Worm (Caenorhabditis elegans) whole organism, young adult: Measurements from ENCODE around the gene lap-1.

Source experiments
- B0019.2 ChIP-seq: fragments of 200-800 bp; sonication (Bioruptor generic); conservative IDR thresholded peaks from 2 replicates; pipeline ENCODE4 v1.3.6; 2022; ENCODE audit warnings: missing genetic modification reagents, missing genetic modification characterization, missing compliant biosample characterization
- B0035.1 ChIP-seq: sonication (generic microtip); optimal IDR thresholded peaks from 2 replicates; lab custom pipeline; 2016; ENCODE audit warnings: missing genetic modification characterization, mild to moderate bottlenecking, missing compliant biosample characterization, missing genotype, missing genetic modification reagents
- B0261.1 ChIP-seq: sonication (generic microtip); optimal IDR thresholded peaks from 2 replicates; lab custom pipeline; 2016; ENCODE audit warnings: mild to moderate bottlenecking, missing genetic modification characterization, moderate library complexity, missing compliant biosample characterization
- F23B12.7 ChIP-seq: sonication (generic microtip); optimal IDR thresholded peaks from 2 replicates; lab custom pipeline; 2017; ENCODE audit warnings: missing genetic modification characterization, mild to moderate bottlenecking, missing compliant biosample characterization, antibody characterized with exemption, moderate library complexity; ENCODE audit not compliant: insufficient read depth
- F33H1.4 ChIP-seq: fragments of 200-800 bp; sonication (Bioruptor generic); IDR thresholded peaks from 2 replicates; pipeline ENCODE4 v1.3.6; 2022; ENCODE audit warnings: missing genetic modification reagents, missing genetic modification characterization, missing compliant biosample characterization
- F55B11.4 ChIP-seq: sonication (generic microtip); optimal IDR thresholded peaks from 2 replicates; lab custom pipeline; 2016; ENCODE audit warnings: missing compliant biosample characterization, missing genetic modification characterization, borderline replicate concordance; ENCODE audit not compliant: insufficient read depth
- Y53F4B.3 ChIP-seq: fragments of 200-800 bp; sonication (Bioruptor generic); IDR thresholded peaks from 2 replicates; pipeline ENCODE4 v1.3.6; 2022; ENCODE audit warnings: missing genetic modification reagents, missing genetic modification characterization, missing compliant biosample characterization
- Y56A3A.18 ChIP-seq: fragments of 200-800 bp; sonication (Bioruptor generic); IDR thresholded peaks from 2 replicates; pipeline ENCODE4 v1.3.6; 2022; ENCODE audit warnings: missing genetic modification reagents, missing genetic modification characterization, missing compliant biosample characterization
- ama-1 ChIP-seq, 3 experiments: fragments of 150-350 bp in 1 of 3; sonication (generic microtip) in 2 of 3; optimal IDR thresholded peaks; 2 replicates each; lab custom pipeline; 2014 to 2018; ENCODE audit warnings: missing biosample characterization in 2 of 3, missing genetic modification characterization in 2 of 3, missing genetic modification reagents in 2 of 3
- aptf-2 ChIP-seq: fragments of 200-800 bp; sonication (Bioruptor generic); conservative IDR thresholded peaks from 2 replicates; pipeline ENCODE4 v1.3.6; 2022; ENCODE audit warnings: missing genetic modification reagents, missing genetic modification characterization, missing compliant biosample characterization
- aptf-3 ChIP-seq: fragments of 200-800 bp; sonication (Bioruptor generic); IDR thresholded peaks from 2 replicates; pipeline ENCODE4 v1.3.6; 2022; ENCODE audit warnings: missing genetic modification characterization, missing compliant biosample characterization
- attf-5 ChIP-seq: fragments of 200-800 bp; sonication (Bioruptor generic); optimal IDR thresholded peaks from 2 replicates; lab custom pipeline; 2018; ENCODE audit warnings: mild to moderate bottlenecking, missing genetic modification characterization, missing compliant biosample characterization
- attf-6 ChIP-seq: fragments of 200-800 bp; sonication (Bioruptor generic); IDR thresholded peaks from 2 replicates; pipeline ENCODE4 v1.3.6; 2022; ENCODE audit warnings: missing genetic modification reagents, missing genetic modification characterization, missing compliant biosample characterization
- ccch-3 ChIP-seq: fragments of 200-800 bp; sonication (Bioruptor generic); optimal IDR thresholded peaks from 2 replicates; lab custom pipeline; 2018; ENCODE audit warnings: mild to moderate bottlenecking, missing genetic modification characterization, missing compliant biosample characterization
- cebp-1 ChIP-seq, 2 experiments: fragments of 200-800 bp in 1 of 2; sonication (Bioruptor generic) in 1 of 2; sonication (generic microtip) in 1 of 2; IDR thresholded peaks in 1 of 2; optimal IDR thresholded peaks in 1 of 2; 2 replicates each; pipeline versions ENCODE4 v1.3.6 to Lab custom; 2017 to 2022; ENCODE audit warnings: missing compliant biosample characterization in 2 of 2, missing genetic modification characterization in 2 of 2, mild to moderate bottlenecking in 1 of 2, missing genetic modification reagents in 1 of 2, moderate library complexity in 1 of 2
- ceh-58 ChIP-seq: fragments of 200-800 bp; sonication (Bioruptor generic); IDR thresholded peaks from 2 replicates; pipeline ENCODE4 v1.3.6; 2022; ENCODE audit warnings: missing genetic modification characterization, missing compliant biosample characterization
- dpff-1 ChIP-seq: sonication (generic microtip); optimal IDR thresholded peaks from 2 replicates; lab custom pipeline; 2017; ENCODE audit warnings: mild to moderate bottlenecking, missing genetic modification characterization, missing compliant biosample characterization
- ets-4 ChIP-seq: fragments of 200-800 bp; sonication (Bioruptor generic); optimal IDR thresholded peaks from 2 replicates; lab custom pipeline; 2018; ENCODE audit warnings: mild to moderate bottlenecking, missing genetic modification characterization, missing compliant biosample characterization
- him-1 ChIP-seq: sonication (generic microtip); optimal IDR thresholded peaks from 2 replicates; lab custom pipeline; 2016; ENCODE audit warnings: missing genotype, missing genetic modification reagents, missing genetic modification characterization, missing compliant biosample characterization
- hmg-1.2 ChIP-seq: fragments of 200-800 bp; sonication (Bioruptor generic); IDR thresholded peaks from 2 replicates; pipeline ENCODE4 v1.3.6; 2022; ENCODE audit warnings: missing genetic modification reagents, missing genetic modification characterization, missing compliant biosample characterization
- hrde-1 ChIP-seq: sonication (generic microtip); optimal IDR thresholded peaks from 2 replicates; lab custom pipeline; 2016; ENCODE audit warnings: missing genetic modification characterization, mild to moderate bottlenecking, missing compliant biosample characterization, moderate library complexity, missing genotype, missing genetic modification reagents, borderline replicate concordance
- hsf-1 ChIP-seq: fragments of 200-800 bp; sonication (Bioruptor generic); IDR thresholded peaks from 2 replicates; pipeline ENCODE4 v1.3.6; 2022; ENCODE audit warnings: missing genetic modification reagents, missing genetic modification characterization, missing compliant biosample characterization
- let-607 ChIP-seq, 2 experiments: fragments of 200-800 bp in 1 of 2; sonication (Bioruptor generic) in 1 of 2; sonication (generic microtip) in 1 of 2; optimal IDR thresholded peaks; 2 replicates each; lab custom pipeline; 2016 to 2018; ENCODE audit warnings: mild to moderate bottlenecking in 2 of 2, missing compliant biosample characterization in 2 of 2, missing genetic modification characterization in 2 of 2, moderate library complexity in 2 of 2, missing genotype in 1 of 2
- lin-40 ChIP-seq: sonication (generic microtip); optimal IDR thresholded peaks from 2 replicates; lab custom pipeline; 2016; ENCODE audit warnings: missing genetic modification characterization, mild to moderate bottlenecking, missing compliant biosample characterization, missing genotype, missing genetic modification reagents
- madf-3 ChIP-seq: fragments of 200-800 bp; sonication (Bioruptor generic); IDR thresholded peaks from 2 replicates; pipeline ENCODE4 v1.3.6; 2022; ENCODE audit warnings: missing genetic modification reagents, missing genetic modification characterization, missing compliant biosample characterization
- madf-6 ChIP-seq: fragments of 200-800 bp; sonication (Bioruptor generic); IDR thresholded peaks from 2 replicates; pipeline ENCODE4 v1.3.6; 2022; ENCODE audit warnings: missing genetic modification reagents, missing genetic modification characterization, missing compliant biosample characterization
- madf-8 ChIP-seq: fragments of 200-800 bp; sonication (Bioruptor generic); conservative IDR thresholded peaks from 2 replicates; pipeline ENCODE4 v1.3.6; 2022; ENCODE audit warnings: missing genetic modification reagents, missing genetic modification characterization, missing compliant biosample characterization
- mcd-1 ChIP-seq: fragments of 200-800 bp; sonication (Bioruptor generic); IDR thresholded peaks from 2 replicates; pipeline ENCODE4 v1.3.6; 2022; ENCODE audit warnings: missing genetic modification reagents, missing genetic modification characterization, missing compliant biosample characterization
- nfya-2 ChIP-seq: fragments of 200-800 bp; sonication (Bioruptor generic); IDR thresholded peaks from 2 replicates; pipeline ENCODE4 v1.3.6; 2022; ENCODE audit warnings: missing genetic modification reagents, missing genetic modification characterization, missing compliant biosample characterization
- nhr-120 ChIP-seq: fragments of 200-800 bp; sonication (Bioruptor generic); IDR thresholded peaks from 2 replicates; pipeline ENCODE4 v1.3.6; 2022; ENCODE audit warnings: missing genetic modification characterization, missing compliant biosample characterization
- nhr-27 ChIP-seq: fragments of 200-800 bp; sonication (Bioruptor generic); optimal IDR thresholded peaks from 2 replicates; lab custom pipeline; 2018; ENCODE audit warnings: mild to moderate bottlenecking, missing genetic modification characterization, moderate library complexity, missing compliant biosample characterization
- nhr-80 ChIP-seq: sonication (generic microtip); optimal IDR thresholded peaks from 2 replicates; lab custom pipeline; 2016; ENCODE audit warnings: missing genetic modification characterization, missing compliant biosample characterization
- pha-4 ChIP-seq: fragments of 150-350 bp; sonication (generic microtip); optimal IDR thresholded peaks from 2 replicates; lab custom pipeline; 2014; ENCODE audit warnings: missing biosample characterization, missing genetic modification reagents, missing genetic modification characterization
- repo-1 ChIP-seq: sonication (generic microtip); optimal IDR thresholded peaks from 2 replicates; lab custom pipeline; 2017; ENCODE audit warnings: mild to moderate bottlenecking, missing genetic modification characterization, missing compliant biosample characterization
- snpc-1.1 ChIP-seq: sonication (generic microtip); optimal IDR thresholded peaks from 2 replicates; lab custom pipeline; 2017; ENCODE audit warnings: missing genetic modification characterization, mild to moderate bottlenecking, missing compliant biosample characterization, antibody characterized with exemption, moderate library complexity, missing genotype, missing genetic modification reagents; ENCODE audit not compliant: insufficient read depth
- somi-1 ChIP-seq: fragments of 200-800 bp; sonication (Bioruptor generic); optimal IDR thresholded peaks from 2 replicates; lab custom pipeline; 2018; ENCODE audit warnings: mild to moderate bottlenecking, missing genetic modification characterization, missing compliant biosample characterization
- sptf-2 ChIP-seq: fragments of 200-800 bp; sonication (Bioruptor generic); optimal IDR thresholded peaks from 2 replicates; lab custom pipeline; 2018; ENCODE audit warnings: mild to moderate bottlenecking, missing genetic modification characterization, missing compliant biosample characterization
- unc-130 ChIP-seq: sonication (generic microtip); optimal IDR thresholded peaks from 2 replicates; lab custom pipeline; 2016; ENCODE audit warnings: missing genetic modification reagents, missing genetic modification characterization, missing compliant biosample characterization
- ztf-28 ChIP-seq: fragments of 200-800 bp; sonication (Bioruptor generic); IDR thresholded peaks from 2 replicates; pipeline ENCODE4 v1.3.6; 2022; ENCODE audit warnings: missing genetic modification reagents, missing genetic modification characterization, missing compliant biosample characterization

The lap-1 gene

ce11 chrIII:8401887-8402286, at the start of gene lap-1:
lap-1 (minus strand) TSS chrIII:8401928.
- TF ChIP-seq him-1 (tag; lab: Kevin White, UChicago) (no peak), nhr-80 (peak; percentile 48), cebp-1 (GFP tag; IDR thresholded peaks at IDR 0.05; lab: Robert Waterston, UW) (no peak), cebp-1 (tag; optimal IDR thresholded peaks at IDR 0.05; lab: Kevin White, UChicago) (peak; percentile 28)

DNA sequence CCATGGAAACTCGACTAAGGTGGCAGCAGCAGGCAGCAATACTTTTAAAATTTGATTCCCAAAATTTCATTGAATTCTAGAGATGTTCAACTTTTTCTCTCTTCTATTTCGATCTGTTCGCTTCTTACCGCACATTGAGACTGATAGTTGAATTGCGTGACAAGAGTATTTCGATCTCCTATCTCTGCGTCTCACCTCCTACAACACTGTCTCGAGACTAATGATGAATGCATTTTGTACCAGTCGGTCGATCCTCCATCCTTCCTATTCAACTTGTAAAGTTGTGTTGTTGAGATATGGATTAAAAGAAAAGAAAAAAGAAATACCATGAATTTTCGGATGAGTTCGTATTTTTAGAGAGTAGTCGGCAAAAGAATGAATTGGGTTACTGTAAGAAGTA, 49.5 kb upstream of the lap-1 start:
- no peak for TF ChIP-seq B0261.1
- peak; percentile 54; the same call in 1 of the 2 replicates for TF ChIP-seq hmg-1.2 (GFP tag; lab: Robert Waterston, UW)

ce11 chrIII:8450494-8450893, 48.8 kb upstream of the lap-1 start:
- TF ChIP-seq hsf-1 (GFP tag; lab: Robert Waterston, UW) (peak; percentile 52; the same call in 1 of the 2 replicates), madf-8 (GFP tag; lab: Robert Waterston, UW) (no peak), madf-6 (GFP tag; lab: Robert Waterston, UW) (peak; percentile 21; the same call in 1 of the 2 replicates), nfya-2 (no peak), hrde-1 (tag; lab: Kevin White, UChicago) (peak; percentile 39), hmg-1.2 (GFP tag; lab: Robert Waterston, UW) (no peak), repo-1 (tag; lab: Kevin White, UChicago) (peak; percentile 39), attf-6 (GFP tag; lab: Robert Waterston, UW) (peak; percentile 28; the same call in 1 of the 2 replicates)

ce11 chrIII:8449160-8449807, 47.6 kb upstream of the lap-1 start, which contains the start of gene mrpl-32:
mrpl-32 (plus strand) TSS chrIII:8449757.
- TF ChIP-seq F33H1.4 (GFP tag; lab: Robert Waterston, UW), result peak; percentile 33; the same call in 1 of the 2 replicates
- TF ChIP-seq him-1 (tag; lab: Kevin White, UChicago), result no peak
- TF ChIP-seq somi-1 (GFP tag; lab: Kevin White, UChicago), result no peak
- TF ChIP-seq aptf-3 (GFP tag; lab: Robert Waterston, UW), result no peak
- TF ChIP-seq F55B11.4 (tag; lab: Kevin White, UChicago), result no peak
- TF ChIP-seq pha-4, result no peak
- no peak for TF ChIP-seq aptf-2
- no peak for TF ChIP-seq ztf-28 (GFP tag; lab: Robert Waterston, UW)
- no peak for TF ChIP-seq ccch-3 (GFP tag; lab: Kevin White, UChicago)
- no peak for TF ChIP-seq nhr-80
- TF ChIP-seq B0019.2 (GFP tag; lab: Robert Waterston, UW), result no peak
- TF ChIP-seq sptf-2 (GFP tag; lab: Kevin White, UChicago), result no peak
- TF ChIP-seq mcd-1 (GFP tag; lab: Robert Waterston, UW), result no peak
- peak; percentile 30 for TF ChIP-seq ama-1 (optimal IDR thresholded peaks at IDR 0.05; lab: Kevin White, UChicago)
- peak; percentile 2 to 54 for TF ChIP-seq ama-1 (GFP tag; optimal IDR thresholded peaks at IDR 0.05; lab: Kevin White, UChicago)
- TF ChIP-seq let-607 (tag; optimal IDR thresholded peaks at IDR 0.05; lab: Kevin White, UChicago), result no peak
- TF ChIP-seq F23B12.7 (tag; lab: Kevin White, UChicago), result peak; percentile 16
- no peak for TF ChIP-seq nhr-27 (tag; lab: Kevin White, UChicago)
- TF ChIP-seq ets-4, result no peak
- peak; percentile 89 for TF ChIP-seq repo-1 (tag; lab: Kevin White, UChicago)
- TF ChIP-seq B0035.1 (tag; lab: Kevin White, UChicago), result no peak
- TF ChIP-seq hsf-1 (GFP tag; lab: Robert Waterston, UW), result peak; percentile 87
- TF ChIP-seq madf-3 (GFP tag; lab: Robert Waterston, UW), result no peak
- no peak for TF ChIP-seq Y53F4B.3 (GFP tag; lab: Robert Waterston, UW)
- peak; percentile 82; the same call in 1 of the 2 replicates for TF ChIP-seq Y56A3A.18 (GFP tag; lab: Robert Waterston, UW)
- peak; percentile 12 for TF ChIP-seq dpff-1
- peak; percentile 31 for TF ChIP-seq unc-130
- TF ChIP-seq nhr-120 (GFP tag; lab: Robert Waterston, UW), result no peak
- TF ChIP-seq lin-40, result no peak
- no peak for TF ChIP-seq snpc-1.1
- TF ChIP-seq ceh-58, result 0 out of 2 replicates have a peak, but pooled peaks have one; percentile 11
- no peak for TF ChIP-seq attf-5
